Fruit fly (Drosophila melanogaster): ENCODE measurements around the gene mtrm.
A peak's percentile ranks its signal among the peaks of the same experiment; 100 is the strongest.

Gene mtrm

DNA sequence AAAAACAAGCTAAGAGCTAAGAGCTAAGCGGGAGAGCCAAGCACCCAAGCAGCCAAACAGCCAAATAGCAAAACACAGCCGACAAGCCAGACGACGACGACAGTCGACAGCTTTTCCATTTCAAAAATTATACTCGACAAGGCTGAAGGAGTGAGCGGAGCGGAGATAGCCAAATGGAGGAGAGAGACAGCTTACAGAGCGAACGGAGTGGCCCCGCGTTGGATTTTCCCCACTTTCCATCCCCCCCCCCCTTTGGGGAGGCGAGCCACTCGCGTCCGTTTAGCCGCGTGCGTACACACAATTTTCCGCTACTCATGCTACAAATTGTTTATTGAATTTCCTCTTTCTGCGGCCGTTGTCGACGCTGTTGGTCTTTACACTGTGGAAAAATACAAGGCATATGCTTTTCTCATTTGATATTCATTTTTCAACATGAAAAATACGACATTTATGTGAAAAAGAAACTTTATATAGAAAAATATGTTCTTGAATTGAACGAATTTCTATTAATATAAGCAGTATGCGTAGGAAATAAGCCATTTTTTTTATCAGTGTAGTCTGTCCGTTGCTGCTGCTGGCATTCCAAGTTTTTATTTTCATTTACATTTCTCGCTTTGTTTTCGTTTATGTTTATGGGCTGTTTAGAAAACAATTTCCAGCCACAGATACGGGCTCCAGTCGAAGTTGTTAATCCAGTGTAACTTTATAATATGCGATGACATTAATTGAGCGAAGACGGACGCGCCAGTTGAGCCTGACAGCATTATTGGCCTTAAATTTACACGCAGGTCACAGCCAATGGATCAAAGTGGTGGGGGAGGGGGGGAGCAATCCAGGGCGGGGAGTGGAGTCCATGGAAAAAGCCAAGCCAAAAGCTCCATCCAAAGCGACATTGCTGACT lies 45.3 kb downstream of the mtrm start (continued):
- TF ChIP-seq CG11762 (GFP tag; optimal IDR thresholded peaks at IDR 0.05; ENCODE audit: insufficient read depth) (peak; percentile 94), Smox (GFP tag; optimal IDR thresholded peaks at IDR 0.05) (peak; percentile 84), esn (GFP tag; optimal IDR thresholded peaks at IDR 0.05) (peak; percentile 91), topi (GFP tag; optimal IDR thresholded peaks at IDR 0.05) (peak; percentile 89), Sox102F (GFP tag; optimal IDR thresholded peaks at IDR 0.05) (peak; percentile 87), net (GFP tag; optimal IDR thresholded peaks at IDR 0.05) (peak; percentile 94), ss (GFP tag; optimal IDR thresholded peaks at IDR 0.05) (peak; percentile 89 to 94), CG6163 (GFP tag; IDR thresholded peaks at IDR 0.05) (peak; percentile 97), Hr38 (GFP tag; optimal IDR thresholded peaks at IDR 0.05) (peak; percentile 53), achi (GFP tag; optimal IDR thresholded peaks at IDR 0.05) (peak; percentile 94), CG16779 (tag; optimal IDR thresholded peaks at IDR 0.05) (peak; percentile 91), CG3919 (GFP tag; optimal IDR thresholded peaks at IDR 0.05) (peak; percentile 96), CG8319 (GFP tag; optimal IDR thresholded peaks at IDR 0.05) (peak; percentile 86), CG6854 (GFP tag; optimal IDR thresholded peaks at IDR 0.05) (peak; percentile 70), Eip78C (GFP tag) (peak; percentile 98), Hr39 (GFP tag; optimal IDR thresholded peaks at IDR 0.05) (peak; percentile 89), CG34406 (GFP tag; optimal IDR thresholded peaks at IDR 0.05) (peak; percentile 91), CG9139 (GFP tag; optimal IDR thresholded peaks at IDR 0.05) (peak; percentile 83), Hr4 (GFP tag; optimal IDR thresholded peaks at IDR 0.05) (peak; percentile 98), CG3032 (tag; optimal IDR thresholded peaks at IDR 0.05) (peak; percentile 95), lz (GFP tag; optimal IDR thresholded peaks at IDR 0.05) (peak; percentile 89), acj6 (GFP tag; optimal IDR thresholded peaks at IDR 0.05) (peak; percentile 95), CG8632 (GFP tag; optimal IDR thresholded peaks at IDR 0.05) (peak; percentile 93), CG7368 (GFP tag; optimal IDR thresholded peaks at IDR 0.05) (peak; percentile 91), CG8119 (GFP tag; IDR thresholded peaks at IDR 0.05) (peak; percentile 98), eg (GFP tag; IDR thresholded peaks at IDR 0.05) (peak; percentile 97), dac (GFP tag; optimal IDR thresholded peaks at IDR 0.05) (peak; percentile 93), Gug (GFP tag; IDR thresholded peaks at IDR 0.05) (peak; percentile 99)

DNA sequence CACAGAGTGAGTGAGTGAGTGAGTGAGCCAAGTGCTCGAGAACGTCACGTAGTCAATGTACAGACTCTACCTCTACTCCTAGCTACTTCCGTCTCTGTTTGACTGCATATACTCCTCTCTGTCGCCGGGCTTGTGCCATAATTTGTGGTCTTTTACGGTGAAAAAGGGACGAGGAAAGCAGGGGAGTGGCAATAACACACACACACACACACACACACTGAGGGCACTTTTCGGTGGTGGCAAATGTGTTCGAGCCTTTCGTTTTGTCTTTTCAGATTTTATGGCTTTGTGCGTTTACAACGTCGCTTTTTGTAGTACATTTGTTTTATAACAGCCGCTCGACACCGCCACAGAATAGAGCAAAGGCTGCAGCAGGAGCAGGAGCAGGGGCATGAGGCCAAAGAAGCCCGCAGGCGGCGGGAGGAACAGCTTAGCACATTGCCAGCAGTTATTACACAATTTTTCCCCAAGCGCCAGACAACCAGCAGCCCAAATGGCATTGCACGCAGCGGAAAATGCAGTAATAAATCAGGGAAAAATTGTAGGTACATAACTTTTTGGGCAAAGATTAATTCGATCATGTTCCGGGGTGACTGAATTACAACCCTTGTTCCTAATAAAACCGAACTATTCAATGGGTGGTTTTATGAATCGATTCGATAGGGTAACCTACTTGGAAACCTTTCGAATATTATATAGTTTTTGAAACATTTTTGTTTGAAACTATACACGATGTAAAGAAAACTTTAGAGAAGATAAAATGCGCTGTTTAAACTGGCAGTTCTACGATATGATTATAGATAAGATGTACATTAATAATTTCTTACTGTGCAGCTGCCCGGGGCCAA lies 46.2 kb downstream of the mtrm start:
- TF ChIP-seq fd85E (GFP tag; optimal IDR thresholded peaks at IDR 0.05): no peak
- TF ChIP-seq salr (GFP tag; optimal IDR thresholded peaks at IDR 0.05): peak in 1 of 2 experiments; percentile 60
- TF ChIP-seq CG34406 (GFP tag; optimal IDR thresholded peaks at IDR 0.05): peak; percentile 47
- peak; percentile 9 for TF ChIP-seq CG11902 (GFP tag; optimal IDR thresholded peaks at IDR 0.05)
- peak; percentile 70 for TF ChIP-seq CG8119 (GFP tag; IDR thresholded peaks at IDR 0.05)
- TF ChIP-seq esn (GFP tag; optimal IDR thresholded peaks at IDR 0.05): peak; percentile 56
- TF ChIP-seq Sox14 (GFP tag; optimal IDR thresholded peaks at IDR 0.05): peak; percentile 59
- TF ChIP-seq achi (GFP tag; optimal IDR thresholded peaks at IDR 0.05): peak; percentile 68
- peak; percentile 63 for TF ChIP-seq Eip75B (GFP tag; optimal IDR thresholded peaks at IDR 0.05)
- peak; percentile 30 for TF ChIP-seq cyc (GFP tag; optimal IDR thresholded peaks at IDR 0.05)
- no peak for TF ChIP-seq CG8632 (GFP tag; optimal IDR thresholded peaks at IDR 0.05)
- TF ChIP-seq CG3919 (GFP tag; optimal IDR thresholded peaks at IDR 0.05): peak; percentile 78
- peak; percentile 19 for TF ChIP-seq Lpt (GFP tag; optimal IDR thresholded peaks at IDR 0.05)
- peak; percentile 61 for TF ChIP-seq CG15336 (GFP tag; IDR thresholded peaks at IDR 0.05)
- peak; percentile 58 for TF ChIP-seq Smox (GFP tag; optimal IDR thresholded peaks at IDR 0.05)
- TF ChIP-seq dsx (GFP tag; optimal IDR thresholded peaks at IDR 0.05; ENCODE audit: poor library complexity, severe bottlenecking): peak; percentile 18
- TF ChIP-seq fkh (GFP tag; optimal IDR thresholded peaks at IDR 0.05): no peak
- TF ChIP-seq CG10669 (GFP tag; optimal IDR thresholded peaks at IDR 0.05): peak; percentile 69
- TF ChIP-seq lz (GFP tag; optimal IDR thresholded peaks at IDR 0.05): peak; percentile 43
- peak; percentile 60 for TF ChIP-seq Sox102F (GFP tag; optimal IDR thresholded peaks at IDR 0.05)
- TF ChIP-seq Eip93F (GFP tag; optimal IDR thresholded peaks at IDR 0.05): no peak
- TF ChIP-seq CG11294 (GFP tag; IDR thresholded peaks at IDR 0.05): no peak
- TF ChIP-seq CG1621 (tag; optimal IDR thresholded peaks at IDR 0.05): no peak
- TF ChIP-seq Hr4 (GFP tag; optimal IDR thresholded peaks at IDR 0.05): peak; percentile 57
- peak; percentile 68 for TF ChIP-seq CG3032 (tag; optimal IDR thresholded peaks at IDR 0.05)
- peak; percentile 47 for TF ChIP-seq Gug (GFP tag; IDR thresholded peaks at IDR 0.05)
- TF ChIP-seq dac (GFP tag; optimal IDR thresholded peaks at IDR 0.05): peak; percentile 3
- TF ChIP-seq fd59A (GFP tag; optimal IDR thresholded peaks at IDR 0.05): peak; percentile 72
- TF ChIP-seq CG6163 (GFP tag; IDR thresholded peaks at IDR 0.05): no peak
- TF ChIP-seq CG8319 (GFP tag; optimal IDR thresholded peaks at IDR 0.05): peak; percentile 58
- peak; percentile 67 for TF ChIP-seq spab (GFP tag; optimal IDR thresholded peaks at IDR 0.05)
- peak; percentile 68 for TF ChIP-seq net (GFP tag; optimal IDR thresholded peaks at IDR 0.05)
